Worm (Caenorhabditis elegans) whole organism, L3 larva: ENCODE measurements around the gene srh-159.

Source experiments
- ZK546.5 ChIP-seq: sonication (generic microtip); optimal IDR thresholded peaks from 2 replicates; lab custom pipeline; 2017; ENCODE audit warnings: missing biosample characterization, missing genetic modification characterization
- aly-2 ChIP-seq: fragments of 150-350 bp; optimal IDR thresholded peaks from 2 replicates; lab custom pipeline; 2014; ENCODE audit warnings: missing biosample characterization, missing genetic modification characterization
- ceh-16 ChIP-seq: sonication (generic microtip); optimal IDR thresholded peaks from 2 replicates; lab custom pipeline; 2017; ENCODE audit warnings: missing biosample characterization, missing genetic modification characterization
- ceh-82 ChIP-seq: fragments of 150-350 bp; optimal IDR thresholded peaks from 2 replicates; lab custom pipeline; 2014; ENCODE audit warnings: missing biosample characterization, missing genetic modification characterization
- ceh-9 ChIP-seq: sonication (generic microtip); optimal IDR thresholded peaks from 2 replicates; lab custom pipeline; 2018; ENCODE audit warnings: missing biosample characterization, missing genetic modification characterization
- daf-12 ChIP-seq: fragments of 150-350 bp; optimal IDR thresholded peaks from 2 replicates; lab custom pipeline; 2014; ENCODE audit warnings: missing biosample characterization, missing genetic modification reagents, missing genetic modification characterization
- egl-5 ChIP-seq: fragments of 150-350 bp; optimal IDR thresholded peaks from 2 replicates; lab custom pipeline; 2017; ENCODE audit warnings: missing biosample characterization, missing genetic modification reagents, missing genetic modification characterization, inconsistent platforms
- elt-1 ChIP-seq: fragments of 150-350 bp; optimal IDR thresholded peaks from 2 replicates; lab custom pipeline; 2014; ENCODE audit warnings: missing biosample characterization, missing genetic modification characterization
- elt-3 ChIP-seq, 3 experiments: fragments of 150-350 bp in 1 of 3; sonication (generic microtip) in 2 of 3; optimal IDR thresholded peaks; 2 replicates in 2 of 3; 4 replicates in 1 of 3; lab custom pipeline; 2014 to 2017; ENCODE audit warnings: missing biosample characterization in 3 of 3, missing genetic modification characterization in 3 of 3
- eor-1 ChIP-seq, 2 experiments: fragments of 150-350 bp; optimal IDR thresholded peaks; 2 replicates each; lab custom pipeline; 2014 to 2018; ENCODE audit warnings: missing biosample characterization in 2 of 2, missing genetic modification characterization in 2 of 2
- fkh-10 ChIP-seq: sonication (generic microtip); optimal IDR thresholded peaks from 2 replicates; lab custom pipeline; 2017; ENCODE audit warnings: missing biosample characterization, missing genetic modification reagents, missing genetic modification characterization
- fos-1 ChIP-seq: fragments of 150-350 bp; optimal IDR thresholded peaks from 2 replicates; lab custom pipeline; 2014; ENCODE audit warnings: missing biosample characterization, missing genetic modification characterization
- hmg-11 ChIP-seq: sonication (generic microtip); optimal IDR thresholded peaks from 2 replicates; lab custom pipeline; 2016; ENCODE audit warnings: missing genetic modification characterization, missing compliant biosample characterization
- jun-1 ChIP-seq: fragments of 150-350 bp; optimal IDR thresholded peaks from 2 replicates; lab custom pipeline; 2014; ENCODE audit warnings: missing biosample characterization, missing genetic modification reagents, missing genetic modification characterization
- lsy-12 ChIP-seq: sonication (generic microtip); optimal IDR thresholded peaks from 2 replicates; lab custom pipeline; 2016; ENCODE audit warnings: mild to moderate bottlenecking, missing genetic modification characterization, missing compliant biosample characterization
- mdl-1 ChIP-seq: fragments of 150-350 bp; optimal IDR thresholded peaks from 2 replicates; lab custom pipeline; 2014; ENCODE audit warnings: missing biosample characterization, missing genetic modification characterization
- mml-1 ChIP-seq: fragments of 150-350 bp; sonication (generic microtip); optimal IDR thresholded peaks from 3 replicates; lab custom pipeline; 2014; ENCODE audit warnings: missing biosample characterization, missing genetic modification characterization
- nfya-1 ChIP-seq: sonication (generic microtip); optimal IDR thresholded peaks from 2 replicates; lab custom pipeline; 2017; ENCODE audit warnings: missing genetic modification characterization, mild to moderate bottlenecking, missing compliant biosample characterization, antibody characterized with exemption, moderate library complexity; ENCODE audit not compliant: insufficient read depth
- nhr-23 ChIP-seq: fragments of 150-350 bp; optimal IDR thresholded peaks from 2 replicates; lab custom pipeline; 2014; ENCODE audit warnings: missing biosample characterization, missing genetic modification reagents, missing genetic modification characterization
- nhr-237 ChIP-seq: fragments of 150-350 bp; optimal IDR thresholded peaks from 2 replicates; lab custom pipeline; 2014; ENCODE audit warnings: missing biosample characterization, missing genetic modification characterization
- nhr-28 ChIP-seq: fragments of 150-350 bp; optimal IDR thresholded peaks from 2 replicates; lab custom pipeline; 2014; ENCODE audit warnings: missing biosample characterization, missing genetic modification characterization
- nhr-43 ChIP-seq: sonication (generic microtip); optimal IDR thresholded peaks from 2 replicates; lab custom pipeline; 2016; ENCODE audit warnings: mild to moderate bottlenecking, missing genetic modification characterization, missing compliant biosample characterization; ENCODE audit not compliant: poor library complexity, severe bottlenecking
- nhr-67 ChIP-seq: fragments of 150-350 bp; optimal IDR thresholded peaks from 2 replicates; lab custom pipeline; 2014; ENCODE audit warnings: missing biosample characterization, missing genetic modification characterization
- nhr-76 ChIP-seq: fragments of 150-350 bp; sonication (generic microtip); optimal IDR thresholded peaks from 5 replicates; lab custom pipeline; 2014; ENCODE audit warnings: missing biosample characterization, missing genetic modification characterization
- nhr-77 ChIP-seq: fragments of 150-350 bp; optimal IDR thresholded peaks from 2 replicates; lab custom pipeline; 2014; ENCODE audit warnings: missing biosample characterization, missing genetic modification characterization
- pha-4 ChIP-seq: fragments of 150-350 bp; optimal IDR thresholded peaks from 2 replicates; lab custom pipeline; 2014; ENCODE audit warnings: missing biosample characterization, missing genetic modification reagents, missing genetic modification characterization
- sea-2 ChIP-seq: fragments of 150-350 bp; sonication (generic microtip); optimal IDR thresholded peaks from 4 replicates; lab custom pipeline; 2014; ENCODE audit warnings: missing biosample characterization, missing genetic modification reagents, missing genetic modification characterization
- skn-1 ChIP-seq: fragments of 150-350 bp; optimal IDR thresholded peaks from 2 replicates; lab custom pipeline; 2014; ENCODE audit warnings: missing biosample characterization, missing genetic modification characterization
- tbx-2 ChIP-seq: sonication (generic microtip); optimal IDR thresholded peaks from 2 replicates; lab custom pipeline; 2016; ENCODE audit warnings: mild to moderate bottlenecking, missing genetic modification characterization, missing compliant biosample characterization
- unc-39 ChIP-seq: sonication (generic microtip); optimal IDR thresholded peaks from 4 replicates; lab custom pipeline; 2017; ENCODE audit warnings: missing biosample characterization, missing genetic modification characterization
- unc-62 ChIP-seq: fragments of 150-350 bp; sonication (generic microtip); optimal IDR thresholded peaks from 4 replicates; lab custom pipeline; 2014; ENCODE audit warnings: missing biosample characterization, missing genetic modification reagents, missing genetic modification characterization
- zag-1 ChIP-seq: fragments of 150-350 bp; optimal IDR thresholded peaks from 2 replicates; lab custom pipeline; 2014; ENCODE audit warnings: missing biosample characterization, missing genetic modification characterization
- ztf-11 ChIP-seq: fragments of 150-350 bp; optimal IDR thresholded peaks from 2 replicates; lab custom pipeline; 2014; ENCODE audit warnings: missing biosample characterization, missing genetic modification characterization
- ztf-4 ChIP-seq: fragments of 150-350 bp; optimal IDR thresholded peaks from 2 replicates; lab custom pipeline; 2014; ENCODE audit warnings: missing biosample characterization, missing genetic modification characterization

srh-159 gene

DNA sequence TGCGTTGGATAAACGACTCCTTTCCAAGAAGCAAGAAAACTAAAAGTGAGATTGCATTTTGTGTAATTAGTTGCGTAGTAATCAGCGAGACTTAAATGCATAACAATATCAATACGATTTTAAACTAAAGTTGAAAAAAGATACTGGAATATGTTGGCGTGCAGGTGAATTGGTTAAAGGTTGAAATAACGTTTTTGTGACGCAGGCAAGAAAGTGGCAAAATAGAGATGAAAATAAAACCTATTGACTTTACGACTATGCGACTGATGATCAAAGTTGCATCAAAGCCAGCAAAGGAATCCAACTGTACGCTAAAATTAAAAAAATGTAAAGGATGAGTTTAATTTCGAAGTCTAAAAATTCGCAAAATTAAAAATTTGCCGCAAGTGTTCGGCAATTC, 16.7 kb upstream of the srh-159 start, which contains the start of gene srh-102:
srh-102 (minus strand) TSS at position 101 of the 400 bp plus-strand sequence.
- TF ChIP-seq ZK546.5 (no peak), nfya-1 (tag; lab: Kevin White, UChicago) (no peak), ceh-82 (tag; lab: Kevin White, UChicago) (no peak), ztf-4 (tag; lab: Kevin White, UChicago) (no peak), elt-3 (tag; optimal IDR thresholded peaks at IDR 0.05; lab: Kevin White, UChicago) (no peak), egl-5 (tag; lab: Kevin White, UChicago) (no peak), aly-2 (tag; lab: Kevin White, UChicago) (no peak), lsy-12 (tag; lab: Kevin White, UChicago) (no peak), unc-62 (GFP tag; lab: Kevin White, UChicago) (no peak), nhr-237 (tag; lab: Kevin White, UChicago) (no peak), mml-1 (no peak), nhr-76 (no peak), mdl-1 (tag; lab: Kevin White, UChicago) (no peak), hmg-11 (no peak), skn-1 (tag; lab: Kevin White, UChicago) (no peak), zag-1 (tag; lab: Kevin White, UChicago) (no peak), ceh-9 (tag; lab: Kevin White, UChicago) (no peak), jun-1 (no peak), eor-1 (tag; optimal IDR thresholded peaks at IDR 0.05; lab: Kevin White, UChicago) (no peak)

DNA sequence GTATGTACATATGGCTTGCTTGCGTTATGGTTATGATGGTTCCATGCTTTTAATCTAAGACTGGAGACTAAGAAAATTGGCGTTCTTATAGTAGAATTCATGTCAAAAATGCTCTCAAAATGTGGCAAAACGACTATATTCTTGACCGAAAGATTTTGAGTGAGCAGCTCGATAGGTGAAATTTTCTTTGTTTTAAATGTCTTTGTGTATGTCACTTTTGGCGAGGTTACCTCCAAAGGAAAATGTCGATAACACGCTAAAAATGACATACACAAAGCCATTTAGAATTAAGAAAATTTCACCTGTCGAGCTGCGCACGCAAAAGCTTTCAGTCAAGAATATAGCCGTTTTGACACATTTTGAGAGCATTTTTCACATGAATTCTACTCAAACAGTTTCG, 14.7 kb upstream of the srh-159 start, which contains the start of gene srz-66:
srz-66 (minus strand) TSS at position 101 of the 400 bp plus-strand sequence.
- TF ChIP-seq sea-2 (GFP tag; lab: Kevin White, UChicago) (no peak), elt-1 (tag; lab: Kevin White, UChicago) (no peak), nhr-76 (no peak), ztf-4 (tag; lab: Kevin White, UChicago) (no peak), nfya-1 (tag; lab: Kevin White, UChicago) (no peak), nhr-23 (no peak), ceh-16 (tag; lab: Kevin White, UChicago) (no peak), tbx-2 (tag; lab: Kevin White, UChicago) (no peak), nhr-67 (no peak), ZK546.5 (no peak), nhr-43 (tag; lab: Kevin White, UChicago) (no peak), mdl-1 (tag; lab: Kevin White, UChicago) (no peak), unc-39 (no peak), pha-4 (tag; lab: Kevin White, UChicago) (no peak), nhr-77 (tag; lab: Kevin White, UChicago) (no peak), daf-12 (tag; lab: Kevin White, UChicago) (no peak), ceh-82 (tag; lab: Kevin White, UChicago) (no peak), fkh-10 (GFP tag; lab: Kevin White, UChicago) (no peak)

DNA sequence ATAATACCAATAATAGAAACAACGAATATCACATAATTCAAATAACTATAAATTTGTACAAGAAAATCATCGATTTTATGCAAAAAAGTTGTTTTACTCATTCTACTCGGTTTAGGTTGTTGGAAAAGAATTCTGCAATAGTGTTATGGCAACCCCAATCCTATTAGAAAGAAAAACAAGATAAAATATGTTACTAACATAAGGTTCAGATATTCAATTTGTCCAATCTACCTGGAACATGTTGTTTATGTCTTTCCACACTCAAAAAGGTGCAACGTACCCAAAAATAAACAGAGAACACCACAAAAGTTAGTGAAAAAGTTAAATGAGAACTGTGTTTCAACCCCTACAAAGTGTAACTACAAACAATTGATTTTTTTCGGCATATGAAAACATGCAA, 11.3 kb upstream of the srh-159 start, which contains the start of gene srw-51:
srw-51 (minus strand) TSS at position 101 of the 400 bp plus-strand sequence.
- TF ChIP-seq daf-12 (tag; lab: Kevin White, UChicago) (no peak), ztf-11 (no peak), nhr-43 (tag; lab: Kevin White, UChicago) (no peak), mml-1 (no peak), fkh-10 (GFP tag; lab: Kevin White, UChicago) (no peak), ceh-82 (tag; lab: Kevin White, UChicago) (no peak), fos-1 (tag; lab: Kevin White, UChicago) (no peak), nfya-1 (tag; lab: Kevin White, UChicago) (no peak), ceh-16 (tag; lab: Kevin White, UChicago) (no peak)

DNA sequence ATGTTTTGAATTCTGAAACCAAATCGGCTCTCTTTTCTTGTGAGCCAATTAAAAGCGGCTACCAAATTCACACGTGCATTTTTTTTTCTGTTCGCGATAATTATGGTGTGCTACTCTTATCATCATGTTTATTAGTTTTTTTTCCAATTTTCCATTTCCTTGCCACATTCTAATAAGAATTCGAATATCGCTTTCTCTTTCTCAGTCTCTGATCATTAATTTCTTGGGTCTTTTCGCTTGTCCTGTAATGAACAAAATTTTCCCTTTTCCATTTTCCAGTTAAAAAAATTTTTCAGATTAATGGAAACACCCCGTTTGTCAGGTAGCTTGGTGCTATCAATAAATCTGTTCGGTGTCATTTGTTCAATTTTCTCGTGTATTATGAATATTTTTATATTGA, 10.6 kb upstream of the srh-159 start, which contains the start of gene srbc-26:
srbc-26 (plus strand) TSS at position 301 of the 400 bp plus-strand sequence.
- no peak for TF ChIP-seq ceh-16 (tag; lab: Kevin White, UChicago)
- no peak for TF ChIP-seq skn-1 (tag; lab: Kevin White, UChicago)

DNA sequence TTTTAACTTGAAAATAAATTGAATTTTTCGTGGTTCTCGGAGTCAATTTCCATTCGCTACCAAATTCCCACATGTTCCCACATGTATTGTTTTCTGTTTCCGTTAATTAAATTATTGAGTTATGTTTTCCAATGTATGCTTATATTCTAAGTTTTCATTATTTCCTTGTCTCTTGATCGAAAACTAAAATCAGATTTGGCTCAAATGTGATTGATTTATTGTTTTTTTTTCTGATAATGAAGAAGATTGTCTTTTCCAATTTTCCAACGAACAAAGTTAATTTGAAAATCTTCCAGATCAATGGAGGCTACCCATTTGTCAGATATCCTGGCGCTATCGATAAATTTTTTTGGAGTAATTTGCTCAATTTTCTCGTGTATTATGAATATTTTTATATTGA, 8.4 kb upstream of the srh-159 start, which contains the start of gene srbc-25:
srbc-25 (plus strand) TSS at position 301 of the 400 bp plus-strand sequence.
- TF ChIP-seq nhr-43 (tag; lab: Kevin White, UChicago) (no peak), nhr-28 (tag; lab: Kevin White, UChicago) (no peak), ceh-16 (tag; lab: Kevin White, UChicago) (no peak)
